Worm (Caenorhabditis elegans): ENCODE measurements around the gene gpr-1.
A peak's percentile ranks its signal among the peaks of the same experiment; 100 is the strongest.

gpr-1 gene

ce11 chrIII:8628405-8628982 lies at the start of gene gpr-1, which contains the start of gene polk-1 (continued):
- TF ChIP-seq fkh-3 (tag; optimal IDR thresholded peaks at IDR 0.05): no peak
- peak; percentile 60 for TF ChIP-seq dpl-1 (GFP tag; optimal IDR thresholded peaks at IDR 0.05)
- TF ChIP-seq cebp-1 (GFP tag; IDR thresholded peaks at IDR 0.05): no peak
- no peak for TF ChIP-seq cebp-1 (tag; optimal IDR thresholded peaks at IDR 0.05)
- TF ChIP-seq snpc-3.4 (tag; optimal IDR thresholded peaks at IDR 0.05): peak; percentile 63
- TF ChIP-seq let-607 (tag; optimal IDR thresholded peaks at IDR 0.05): no peak
- TF ChIP-seq ztf-26 (tag; optimal IDR thresholded peaks at IDR 0.05): no peak
- TF ChIP-seq atf-7 (tag; optimal IDR thresholded peaks at IDR 0.05): no peak
- TF ChIP-seq unc-62 (GFP tag; optimal IDR thresholded peaks at IDR 0.05): no peak
- no peak for TF ChIP-seq ZK185.1 (tag; optimal IDR thresholded peaks at IDR 0.05; ENCODE audit: poor library complexity, severe bottlenecking)
- no peak for TF ChIP-seq ztf-3 (GFP tag; optimal IDR thresholded peaks at IDR 0.05)
- TF ChIP-seq ztf-6 (GFP tag; IDR thresholded peaks at IDR 0.05): no peak
- TF ChIP-seq F57C9.4 (tag; optimal IDR thresholded peaks at IDR 0.05): no peak
- TF ChIP-seq die-1 (tag; optimal IDR thresholded peaks at IDR 0.05): no peak
- TF ChIP-seq aptf-2 (GFP tag; conservative IDR thresholded peaks at IDR 0.05): no peak
- TF ChIP-seq Y95B8A.8 (GFP tag; IDR thresholded peaks at IDR 0.05): no peak
- TF ChIP-seq sdz-38 (tag; optimal IDR thresholded peaks at IDR 0.05): no peak
- peak; percentile 78 for TF ChIP-seq hsf-1 (GFP tag; IDR thresholded peaks at IDR 0.05)
- no peak for TF ChIP-seq rpc-1 (optimal IDR thresholded peaks at IDR 0.05)
- no peak for TF ChIP-seq rpc-1 (tag; optimal IDR thresholded peaks at IDR 0.05)
- no peak for TF ChIP-seq pha-4 (tag; optimal IDR thresholded peaks at IDR 0.05)
- no peak for TF ChIP-seq lin-26 (GFP tag; IDR thresholded peaks at IDR 0.05)
- TF ChIP-seq akir-1 (GFP tag; optimal IDR thresholded peaks at IDR 0.05): no peak
- TF ChIP-seq nfya-2 (GFP tag; IDR thresholded peaks at IDR 0.05): no peak
- no peak for TF ChIP-seq B0019.2 (GFP tag; conservative IDR thresholded peaks at IDR 0.05)
- TF ChIP-seq aptf-3 (GFP tag; IDR thresholded peaks at IDR 0.05): no peak
- peak in 1 of 3 experiments; percentile 65 for TF ChIP-seq lin-35 (GFP tag; optimal IDR thresholded peaks at IDR 0.05)
- TF ChIP-seq F37B4.10 (GFP tag; IDR thresholded peaks at IDR 0.05): no peak
- peak; percentile 59 for TF ChIP-seq lin-54 (GFP tag; optimal IDR thresholded peaks at IDR 0.05)
- TF ChIP-seq F55B11.4 (tag; optimal IDR thresholded peaks at IDR 0.05; ENCODE audit: borderline replicate concordance, insufficient read depth): no peak

ce11 chrIII:8579367-8579766 lies 49.4 kb upstream of the gpr-1 start:
- TF ChIP-seq aptf-2 (GFP tag; conservative IDR thresholded peaks at IDR 0.05): no peak
- TF ChIP-seq sptf-2 (GFP tag; optimal IDR thresholded peaks at IDR 0.05): no peak
- TF ChIP-seq tlf-1 (GFP tag; optimal IDR thresholded peaks at IDR 0.05): no peak
- TF ChIP-seq ztf-22 (GFP tag; optimal IDR thresholded peaks at IDR 0.05): no peak
- TF ChIP-seq zfh-2 (GFP tag; conservative IDR thresholded peaks at IDR 0.05): no peak
- TF ChIP-seq hmg-20 (GFP tag; IDR thresholded peaks at IDR 0.05): no peak
- no peak for TF ChIP-seq ccch-3 (GFP tag; optimal IDR thresholded peaks at IDR 0.05)
- no peak for TF ChIP-seq B0261.1 (tag; optimal IDR thresholded peaks at IDR 0.05)
- no peak for TF ChIP-seq attf-3 (GFP tag; conservative IDR thresholded peaks at IDR 0.05)
- TF ChIP-seq dox-1 (GFP tag; IDR thresholded peaks at IDR 0.05): no peak
- no peak for TF ChIP-seq hlh-26 (GFP tag; conservative IDR thresholded peaks at IDR 0.05)
- no peak for TF ChIP-seq nhr-90 (tag; optimal IDR thresholded peaks at IDR 0.05)
- no peak for TF ChIP-seq K11D2.4 (GFP tag; IDR thresholded peaks at IDR 0.05)

Data from whole organism, young adult.